Worm (Caenorhabditis elegans) whole organism, L3 larva: ENCODE data around the gene C35B1.5.

Experiments used
- R02D3.7 ChIP-seq: fragments of 150-350 bp; optimal IDR thresholded peaks from 2 replicates; lab custom pipeline; 2014; ENCODE audit warnings: missing biosample characterization, missing genetic modification characterization
- aly-2 ChIP-seq: fragments of 150-350 bp; optimal IDR thresholded peaks from 2 replicates; lab custom pipeline; 2014; ENCODE audit warnings: missing biosample characterization, missing genetic modification characterization
- ama-1 ChIP-seq: fragments of 150-350 bp; optimal IDR thresholded peaks from 2 replicates; lab custom pipeline; 2018
- ceh-16 ChIP-seq: sonication (generic microtip); optimal IDR thresholded peaks from 2 replicates; lab custom pipeline; 2017; ENCODE audit warnings: missing biosample characterization, missing genetic modification characterization
- ceh-82 ChIP-seq: fragments of 150-350 bp; optimal IDR thresholded peaks from 2 replicates; lab custom pipeline; 2014; ENCODE audit warnings: missing biosample characterization, missing genetic modification characterization
- elt-3 ChIP-seq, 3 experiments: fragments of 150-350 bp in 1 of 3; sonication (generic microtip) in 2 of 3; optimal IDR thresholded peaks; 2 replicates in 2 of 3; 4 replicates in 1 of 3; lab custom pipeline; 2014 to 2017; ENCODE audit warnings: missing biosample characterization in 3 of 3, missing genetic modification characterization in 3 of 3
- fkh-10 ChIP-seq: sonication (generic microtip); optimal IDR thresholded peaks from 2 replicates; lab custom pipeline; 2017; ENCODE audit warnings: missing biosample characterization, missing genetic modification reagents, missing genetic modification characterization
- fkh-2 ChIP-seq: fragments of 150-350 bp; optimal IDR thresholded peaks from 2 replicates; lab custom pipeline; 2014; ENCODE audit warnings: missing biosample characterization, missing genetic modification reagents, missing genetic modification characterization
- fos-1 ChIP-seq: fragments of 150-350 bp; optimal IDR thresholded peaks from 2 replicates; lab custom pipeline; 2014; ENCODE audit warnings: missing biosample characterization, missing genetic modification characterization
- mdl-1 ChIP-seq: fragments of 150-350 bp; optimal IDR thresholded peaks from 2 replicates; lab custom pipeline; 2014; ENCODE audit warnings: missing biosample characterization, missing genetic modification characterization
- nhr-28 ChIP-seq: fragments of 150-350 bp; optimal IDR thresholded peaks from 2 replicates; lab custom pipeline; 2014; ENCODE audit warnings: missing biosample characterization, missing genetic modification characterization
- nhr-76 ChIP-seq: fragments of 150-350 bp; sonication (generic microtip); optimal IDR thresholded peaks from 5 replicates; lab custom pipeline; 2014; ENCODE audit warnings: missing biosample characterization, missing genetic modification characterization
- pha-4 ChIP-seq: fragments of 150-350 bp; optimal IDR thresholded peaks from 2 replicates; lab custom pipeline; 2014; ENCODE audit warnings: missing biosample characterization, missing genetic modification reagents, missing genetic modification characterization
- snpc-4 ChIP-seq: fragments of 150-350 bp; optimal IDR thresholded peaks from 2 replicates; lab custom pipeline; 2014; ENCODE audit warnings: missing biosample characterization, missing genetic modification characterization

- TF ChIP-seq pha-4 (tag; lab: Kevin White, UChicago), result no peak
- no peak for TF ChIP-seq fkh-10
- no peak for TF ChIP-seq aly-2 (tag; lab: Kevin White, UChicago)
- no peak for TF ChIP-seq ceh-16 (tag; lab: Kevin White, UChicago)
- no peak for TF ChIP-seq nhr-76 (tag; lab: Kevin White, UChicago)
- TF ChIP-seq fos-1 (tag; lab: Kevin White, UChicago), result no peak
- TF ChIP-seq mdl-1 (tag; lab: Kevin White, UChicago), result no peak
- TF ChIP-seq ama-1 (lab: Kevin White, UChicago), result no peak
- no peak for TF ChIP-seq elt-3 (tag; optimal IDR thresholded peaks at IDR 0.05; lab: Kevin White, UChicago)
- TF ChIP-seq R02D3.7 (tag; lab: Kevin White, UChicago), result no peak
- no peak for TF ChIP-seq snpc-4
- TF ChIP-seq ceh-82 (tag; lab: Kevin White, UChicago), result no peak
- no peak for TF ChIP-seq fkh-2
- TF ChIP-seq nhr-28 (tag; lab: Kevin White, UChicago), result no peak
Measured at ce11 chrIV:4041006-4041405, 43.0 kb downstream of the C35B1.5 start.
